Fruit fly (Drosophila melanogaster) whole organism, embryonic: ENCODE measurements around the gene CG42342.

Experiments
- CG17361 ChIP-seq: fragments of 200-800 bp; sonication (Bioruptor generic); IDR thresholded peaks from 3 replicates; pipeline ENCODE4 v1.3.6; 2022; ENCODE audit warnings: missing biosample characterization, missing genetic modification characterization
- CG8478 ChIP-seq: fragments of >200 bp; optimal IDR thresholded peaks from 2 replicates; lab custom pipeline; 2018
- CG9215 ChIP-seq: fragments of 200-800 bp; sonication (Bioruptor generic); IDR thresholded peaks from 2 replicates; pipeline ENCODE4 v1.3.6; 2022; ENCODE audit warnings: missing biosample characterization, missing genetic modification characterization
- H15 ChIP-seq: fragments of 200-800 bp; sonication (Bioruptor generic); IDR thresholded peaks from 3 replicates; pipeline ENCODE4 v1.3.6; 2022; ENCODE audit warnings: missing biosample characterization, missing genetic modification characterization
- fru ChIP-seq: fragments of >200 bp; optimal IDR thresholded peaks from 2 replicates; lab custom pipeline; 2017
- fu2 ChIP-seq: fragments of 200-800 bp; sonication (Bioruptor generic); optimal IDR thresholded peaks from 2 replicates; lab custom pipeline; 2016; ENCODE audit warnings: missing biosample characterization, missing genetic modification characterization
- gcm2 ChIP-seq: fragments of 200-800 bp; sonication (Bioruptor generic); optimal IDR thresholded peaks from 2 replicates; lab custom pipeline; 2016; ENCODE audit warnings: missing biosample characterization, missing genetic modification characterization
- kay ChIP-seq: fragments of 200-800 bp; sonication (Bioruptor generic); optimal IDR thresholded peaks from 2 replicates; lab custom pipeline; 2016; ENCODE audit warnings: missing biosample characterization, missing genetic modification characterization
- usp ChIP-seq: fragments of >200 bp; optimal IDR thresholded peaks from 2 replicates; lab custom pipeline; 2017; ENCODE audit warnings: missing biosample characterization, missing genetic modification characterization

- TF ChIP-seq CG8478 (lab: Kevin White, UChicago), result no peak
- no peak for TF ChIP-seq usp
- no peak for TF ChIP-seq H15 (GFP tag; lab: Robert Waterston, UW)
- TF ChIP-seq CG9215 (GFP tag; lab: Robert Waterston, UW), result no peak
- no peak for TF ChIP-seq CG17361 (GFP tag; lab: Robert Waterston, UW)
- TF ChIP-seq gcm2 (GFP tag; lab: Kevin White, UChicago), result no peak
- no peak for TF ChIP-seq fu2
- TF ChIP-seq fru (lab: Kevin White, UChicago), result no peak
- no peak for TF ChIP-seq kay (GFP tag; lab: Kevin White, UChicago)
Measured at dm6 chr3R:16591407-16591806, 88.8 kb downstream of the CG42342 start.
